Worm (Caenorhabditis elegans): Measurements from ENCODE around the gene oac-55.

ce11 chrV:3750328-3750727 is 10.6 kb upstream of the oac-55 start:
- TF ChIP-seq hlh-30 (tag; optimal IDR thresholded peaks at IDR 0.05; ENCODE audit: insufficient read depth) (no peak), ama-1 (optimal IDR thresholded peaks at IDR 0.05) (no peak), lin-38 (GFP tag; IDR thresholded peaks at IDR 0.05) (no peak), nhr-237 (tag; optimal IDR thresholded peaks at IDR 0.05) (no peak), F10B5.3 (tag; optimal IDR thresholded peaks at IDR 0.05) (no peak), egl-27 (tag; optimal IDR thresholded peaks at IDR 0.05) (no peak)
